Worm (Caenorhabditis elegans): ENCODE measurements around the gene apm-3.

Gene apm-3

ce11 chrX:936013-936412 lies 18.8 kb upstream of the apm-3 start:
- no peak for TF ChIP-seq ceh-16 (tag; optimal IDR thresholded peaks at IDR 0.05)
- peak; percentile 47 for TF ChIP-seq snpc-4 (tag; optimal IDR thresholded peaks at IDR 0.05)

- TF ChIP-seq elt-2 (tag; optimal IDR thresholded peaks at IDR 0.05) = peak; percentile 92
- no peak for TF ChIP-seq ztf-4 (tag; optimal IDR thresholded peaks at IDR 0.05)
- peak; percentile 27 for TF ChIP-seq pha-4 (tag; optimal IDR thresholded peaks at IDR 0.05)
- TF ChIP-seq fos-1 (tag; optimal IDR thresholded peaks at IDR 0.05) = no peak
These were observed 16.4 kb upstream of the apm-3 start, which contains the start of gene F53H8.3 for ce11 chrX:938269-938883. F53H8.3 (plus strand) TSS chrX:938543.

- TF ChIP-seq pha-4 (tag; optimal IDR thresholded peaks at IDR 0.05) = peak; percentile 31
- no peak for TF ChIP-seq tbx-2 (tag; optimal IDR thresholded peaks at IDR 0.05)
- TF ChIP-seq pqm-1 (tag; optimal IDR thresholded peaks at IDR 0.05) = peak; percentile 59
- TF ChIP-seq lin-15B (tag; optimal IDR thresholded peaks at IDR 0.05) = no peak
- TF ChIP-seq daf-12 (tag; optimal IDR thresholded peaks at IDR 0.05) = no peak
- no peak for TF ChIP-seq unc-39 (tag; optimal IDR thresholded peaks at IDR 0.05)
- TF ChIP-seq egl-5 (tag; optimal IDR thresholded peaks at IDR 0.05) = no peak
- TF ChIP-seq elt-2 (tag; optimal IDR thresholded peaks at IDR 0.05) = peak; percentile 80
- TF ChIP-seq snpc-4 (tag; optimal IDR thresholded peaks at IDR 0.05) = no peak
- TF ChIP-seq ZK546.5 (tag; optimal IDR thresholded peaks at IDR 0.05) = no peak
- no peak for TF ChIP-seq mml-1 (tag; optimal IDR thresholded peaks at IDR 0.05)
- TF ChIP-seq nfya-1 (tag; optimal IDR thresholded peaks at IDR 0.05; ENCODE audit: insufficient read depth) = peak; percentile 80
These were observed 9.1 kb upstream of the apm-3 start for ce11 chrX:945669-946068.

DNA sequence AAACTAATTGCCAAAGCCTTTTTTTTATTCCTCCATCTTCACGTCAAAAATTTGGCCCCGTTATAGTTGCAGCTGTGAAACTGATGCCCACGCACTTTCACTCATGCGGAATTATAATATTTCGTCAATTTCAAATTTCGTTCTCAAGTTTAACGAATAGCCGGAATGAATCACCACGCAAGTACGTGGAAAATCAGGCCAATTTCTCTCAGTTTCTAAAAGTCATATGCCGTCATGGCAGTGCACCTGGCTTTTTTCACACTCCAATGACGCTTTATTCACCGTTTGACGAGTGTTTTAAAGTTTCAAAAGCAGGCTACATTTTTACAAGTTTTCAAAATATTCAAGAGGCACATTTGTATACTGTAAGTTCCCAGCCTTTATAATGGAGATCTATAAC lies 6.9 kb upstream of the apm-3 start:
- no peak for TF ChIP-seq elt-1 (tag; optimal IDR thresholded peaks at IDR 0.05)
- no peak for TF ChIP-seq snpc-4 (tag; optimal IDR thresholded peaks at IDR 0.05)
- no peak for TF ChIP-seq unc-39 (tag; optimal IDR thresholded peaks at IDR 0.05)
- no peak for TF ChIP-seq fkh-10 (GFP tag; optimal IDR thresholded peaks at IDR 0.05)
- no peak for TF ChIP-seq hmg-11 (tag; optimal IDR thresholded peaks at IDR 0.05)

DNA sequence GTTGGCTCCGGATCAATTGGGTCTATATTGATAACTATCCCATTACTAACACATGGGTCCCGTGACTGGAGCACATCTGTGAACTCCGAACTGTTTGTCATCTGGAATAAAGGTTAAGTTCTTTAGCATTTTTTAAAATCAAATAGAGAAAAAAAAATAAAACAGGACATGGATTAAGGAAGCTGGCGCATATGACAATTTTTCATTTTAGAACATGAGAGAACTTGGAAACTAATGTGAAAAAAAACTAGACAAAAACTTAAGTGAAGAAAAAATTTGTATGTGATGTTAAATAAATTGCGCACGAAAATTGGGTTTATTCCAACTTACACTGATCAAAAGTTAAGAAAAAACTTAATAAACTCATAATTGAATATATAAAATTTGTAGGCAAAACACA lies 6.0 kb upstream of the apm-3 start, which contains the start of gene sms-2:
Gene sms-2 (minus strand): TSS at position 101 of the 400 bp plus-strand sequence.
- TF ChIP-seq ceh-28 (tag; optimal IDR thresholded peaks at IDR 0.05) (no peak), fos-1 (tag; optimal IDR thresholded peaks at IDR 0.05) (no peak), nhr-25 (tag; optimal IDR thresholded peaks at IDR 0.05) (no peak), egl-27 (tag; optimal IDR thresholded peaks at IDR 0.05) (no peak), nhr-11 (tag; optimal IDR thresholded peaks at IDR 0.05) (no peak), tbx-2 (tag; optimal IDR thresholded peaks at IDR 0.05) (no peak), nhr-23 (tag; optimal IDR thresholded peaks at IDR 0.05) (no peak), elt-1 (tag; optimal IDR thresholded peaks at IDR 0.05) (no peak), nhr-76 (tag; optimal IDR thresholded peaks at IDR 0.05) (no peak), unc-62 (GFP tag; optimal IDR thresholded peaks at IDR 0.05) (no peak), nhr-12 (tag; optimal IDR thresholded peaks at IDR 0.05) (no peak), zag-1 (tag; optimal IDR thresholded peaks at IDR 0.05) (no peak), pqm-1 (tag; optimal IDR thresholded peaks at IDR 0.05) (no peak), ceh-82 (tag; optimal IDR thresholded peaks at IDR 0.05) (no peak), elt-3 (tag; optimal IDR thresholded peaks at IDR 0.05) (no peak), nhr-67 (tag; optimal IDR thresholded peaks at IDR 0.05) (no peak)

ce11 chrX:949466-949865 lies 5.3 kb upstream of the apm-3 start:
- TF ChIP-seq nfya-1 (tag; optimal IDR thresholded peaks at IDR 0.05; ENCODE audit: insufficient read depth) (peak; percentile 91), nhr-28 (tag; optimal IDR thresholded peaks at IDR 0.05) (no peak), ZK546.5 (tag; optimal IDR thresholded peaks at IDR 0.05) (no peak), egl-27 (tag; optimal IDR thresholded peaks at IDR 0.05) (peak; percentile 76), ceh-82 (tag; optimal IDR thresholded peaks at IDR 0.05) (peak; percentile 90), aly-2 (tag; optimal IDR thresholded peaks at IDR 0.05) (no peak), ztf-4 (tag; optimal IDR thresholded peaks at IDR 0.05) (peak; percentile 7), unc-62 (GFP tag; optimal IDR thresholded peaks at IDR 0.05) (peak; percentile 82), skn-1 (tag; optimal IDR thresholded peaks at IDR 0.05) (peak; percentile 78), unc-39 (tag; optimal IDR thresholded peaks at IDR 0.05) (peak; percentile 8), lin-39 (tag; optimal IDR thresholded peaks at IDR 0.05) (peak; percentile 97), fos-1 (tag; optimal IDR thresholded peaks at IDR 0.05) (peak; percentile 10), ceh-9 (tag; optimal IDR thresholded peaks at IDR 0.05) (no peak), pqm-1 (tag; optimal IDR thresholded peaks at IDR 0.05) (no peak), mml-1 (tag; optimal IDR thresholded peaks at IDR 0.05) (no peak), mdl-1 (tag; optimal IDR thresholded peaks at IDR 0.05) (peak; percentile 60), nhr-11 (tag; optimal IDR thresholded peaks at IDR 0.05) (peak; percentile 77), nhr-67 (tag; optimal IDR thresholded peaks at IDR 0.05) (no peak), nhr-23 (tag; optimal IDR thresholded peaks at IDR 0.05) (peak; percentile 92), elt-2 (tag; optimal IDR thresholded peaks at IDR 0.05) (peak; percentile 43), pha-4 (tag; optimal IDR thresholded peaks at IDR 0.05) (peak; percentile 81), ceh-16 (tag; optimal IDR thresholded peaks at IDR 0.05) (no peak), elt-1 (tag; optimal IDR thresholded peaks at IDR 0.05) (peak; percentile 54), snpc-4 (tag; optimal IDR thresholded peaks at IDR 0.05) (peak; percentile 85), tbx-2 (tag; optimal IDR thresholded peaks at IDR 0.05) (peak; percentile 84), lsy-12 (tag; optimal IDR thresholded peaks at IDR 0.05) (peak; percentile 82), nhr-237 (tag; optimal IDR thresholded peaks at IDR 0.05) (no peak), nhr-12 (tag; optimal IDR thresholded peaks at IDR 0.05) (no peak), egl-5 (tag; optimal IDR thresholded peaks at IDR 0.05) (peak; percentile 94), fkh-10 (GFP tag; optimal IDR thresholded peaks at IDR 0.05) (peak; percentile 93), daf-12 (tag; optimal IDR thresholded peaks at IDR 0.05) (peak; percentile 47)

Data from whole organism, L3 larva.